Worm (Caenorhabditis elegans): ENCODE data around the gene K01H12.4.
A peak's percentile ranks its signal among the peaks of the same experiment; 100 is the strongest.

The K01H12.4 gene

ce11 chrIV:9746762-9747161, 33.9 kb downstream of the K01H12.4 start, which contains the start of gene C28D4.5:
Gene C28D4.5 (minus strand): TSS chrIV:9746862.
- TF ChIP-seq nhr-71 (tag; optimal IDR thresholded peaks at IDR 0.05) (no peak), unc-130 (tag; optimal IDR thresholded peaks at IDR 0.05) (no peak), ztf-4 (tag; optimal IDR thresholded peaks at IDR 0.05) (no peak), efl-1 (optimal IDR thresholded peaks at IDR 0.05) (no peak), efl-1 (GFP tag; optimal IDR thresholded peaks at IDR 0.05 in 1 of 2) (no peak), C34B4.2 (tag; optimal IDR thresholded peaks at IDR 0.05) (no peak), dsc-1 (tag; optimal IDR thresholded peaks at IDR 0.05) (no peak), zip-4 (GFP tag; optimal IDR thresholded peaks at IDR 0.05) (no peak), vab-15 (tag; optimal IDR thresholded peaks at IDR 0.05) (no peak), efl-3 (GFP tag; optimal IDR thresholded peaks at IDR 0.05) (no peak), sox-4 (tag; optimal IDR thresholded peaks at IDR 0.05) (no peak), nhr-47 (tag; optimal IDR thresholded peaks at IDR 0.05) (no peak), unc-86 (tag; optimal IDR thresholded peaks at IDR 0.05) (no peak), lin-15B (tag; optimal IDR thresholded peaks at IDR 0.05) (no peak), C16A3.4 (tag; optimal IDR thresholded peaks at IDR 0.05) (no peak)

ce11 chrIV:9748342-9748741, 35.5 kb downstream of the K01H12.4 start, which contains the start of gene C28D4.8:
Gene C28D4.8 (minus strand): TSS chrIV:9748442.
- TF ChIP-seq egl-13 (tag; optimal IDR thresholded peaks at IDR 0.05): no peak
- TF ChIP-seq unc-98 (GFP tag; IDR thresholded peaks at IDR 0.05): no peak
- TF ChIP-seq vab-15 (tag; optimal IDR thresholded peaks at IDR 0.05): no peak
- TF ChIP-seq irx-1 (tag; optimal IDR thresholded peaks at IDR 0.05): no peak
- TF ChIP-seq nhr-237 (tag; optimal IDR thresholded peaks at IDR 0.05): no peak
- no peak for TF ChIP-seq swsn-7 (tag; optimal IDR thresholded peaks at IDR 0.05)
- no peak for TF ChIP-seq sup-37 (GFP tag; optimal IDR thresholded peaks at IDR 0.05)
- TF ChIP-seq C04F5.9 (tag; optimal IDR thresholded peaks at IDR 0.05): no peak
- TF ChIP-seq tbx-2 (tag; optimal IDR thresholded peaks at IDR 0.05): no peak

- TF ChIP-seq ceh-90 (tag; optimal IDR thresholded peaks at IDR 0.05) (no peak), nhr-12 (tag; optimal IDR thresholded peaks at IDR 0.05) (no peak), hlh-4 (tag; optimal IDR thresholded peaks at IDR 0.05) (no peak), C16A3.4 (tag; optimal IDR thresholded peaks at IDR 0.05) (no peak), blmp-1 (tag; optimal IDR thresholded peaks at IDR 0.05) (peak; percentile 58), nhr-84 (tag; optimal IDR thresholded peaks at IDR 0.05) (no peak), sup-37 (GFP tag; optimal IDR thresholded peaks at IDR 0.05) (no peak), ama-1 (optimal IDR thresholded peaks at IDR 0.05) (no peak), nhr-237 (tag; optimal IDR thresholded peaks at IDR 0.05) (no peak), elt-3 (tag; optimal IDR thresholded peaks at IDR 0.05) (peak in 4 of 6 experiments; percentile 37 to 50 (median 44)), pqm-1 (tag; optimal IDR thresholded peaks at IDR 0.05) (no peak)
Measured at ce11 chrIV:9755713-9756112, 42.8 kb downstream of the K01H12.4 start.

- TF ChIP-seq lin-35 (GFP tag; optimal IDR thresholded peaks at IDR 0.05): peak in 1 of 2 experiments; percentile 60
- TF ChIP-seq dsc-1 (tag; optimal IDR thresholded peaks at IDR 0.05): peak; percentile 57
- no peak for TF ChIP-seq ces-1 (GFP tag; optimal IDR thresholded peaks at IDR 0.05)
- peak; percentile 21 for TF ChIP-seq xbp-1 (tag; optimal IDR thresholded peaks at IDR 0.05)
- TF ChIP-seq grh-1 (GFP tag; IDR thresholded peaks at IDR 0.05): no peak
- TF ChIP-seq jun-1 (tag; optimal IDR thresholded peaks at IDR 0.05): no peak
- TF ChIP-seq sox-4 (tag; optimal IDR thresholded peaks at IDR 0.05): no peak
- no peak for TF ChIP-seq egl-27 (tag; optimal IDR thresholded peaks at IDR 0.05)
- TF ChIP-seq Y116A8C.19 (tag; optimal IDR thresholded peaks at IDR 0.05; ENCODE audit: borderline replicate concordance): no peak
- TF ChIP-seq ceh-63 (GFP tag; optimal IDR thresholded peaks at IDR 0.05): no peak
- peak; percentile 70 for TF ChIP-seq lin-14 (GFP tag; optimal IDR thresholded peaks at IDR 0.05)
- peak in 1 of 2 experiments; percentile 19 for TF ChIP-seq mdl-1 (tag; optimal IDR thresholded peaks at IDR 0.05)
- TF ChIP-seq nhr-20 (tag; optimal IDR thresholded peaks at IDR 0.05): peak; percentile 84
- peak; percentile 61 for TF ChIP-seq nhr-71 (tag; optimal IDR thresholded peaks at IDR 0.05)
- peak; percentile 41 for TF ChIP-seq ztf-4 (tag; optimal IDR thresholded peaks at IDR 0.05)
- no peak for TF ChIP-seq fkh-4 (tag; optimal IDR thresholded peaks at IDR 0.05; ENCODE audit: borderline replicate concordance)
- no peak for TF ChIP-seq ets-5 (GFP tag; IDR thresholded peaks at IDR 0.05)
- peak; percentile 80 for TF ChIP-seq blmp-1 (tag; optimal IDR thresholded peaks at IDR 0.05)
- peak; percentile 76 for TF ChIP-seq snu-23 (GFP tag; optimal IDR thresholded peaks at IDR 0.05)
- peak; percentile 28 for TF ChIP-seq nhr-19 (GFP tag; conservative IDR thresholded peaks at IDR 0.05)
- TF ChIP-seq efl-1 (optimal IDR thresholded peaks at IDR 0.05): peak; percentile 15 to 32
- TF ChIP-seq efl-1 (GFP tag; optimal IDR thresholded peaks at IDR 0.05 in 1 of 2): no peak
- peak; percentile 6 for TF ChIP-seq nhr-77 (tag; optimal IDR thresholded peaks at IDR 0.05)
- peak; percentile 0 for TF ChIP-seq irx-1 (tag; optimal IDR thresholded peaks at IDR 0.05)
Measured at ce11 chrIV:9756647-9757424, 44.0 kb downstream of the K01H12.4 start.

All from whole organism, L1 larva.